Worm (Caenorhabditis elegans) whole organism, early embryonic: ENCODE measurements around the gene Y49G5A.1.

Experiments used
- B0310.2 ChIP-seq: sonication (generic microtip); optimal IDR thresholded peaks from 2 replicates; lab custom pipeline; 2016; ENCODE audit warnings: mild to moderate bottlenecking, missing genetic modification characterization, missing compliant biosample characterization
- F13C5.2 ChIP-seq: sonication (generic microtip); optimal IDR thresholded peaks from 2 replicates; lab custom pipeline; 2017; ENCODE audit warnings: mild to moderate bottlenecking, missing genetic modification characterization, inconsistent platforms, missing compliant biosample characterization
- ama-1 ChIP-seq: fragments of 150-350 bp; optimal IDR thresholded peaks from 2 replicates; lab custom pipeline; 2014
- ceh-13 ChIP-seq: fragments of 200-800 bp; sonication (Bioruptor generic); optimal IDR thresholded peaks from 2 replicates; lab custom pipeline; 2018; ENCODE audit warnings: mild to moderate bottlenecking, missing genetic modification characterization, missing compliant biosample characterization
- ceh-36 ChIP-seq: sonication (generic microtip); optimal IDR thresholded peaks from 2 replicates; lab custom pipeline; 2016; ENCODE audit warnings: missing genetic modification characterization, inconsistent platforms, missing compliant biosample characterization
- flt-1 ChIP-seq: fragments of 200-800 bp; sonication (Bioruptor generic); IDR thresholded peaks from 2 replicates; pipeline ENCODE4 v1.3.6; 2022; ENCODE audit warnings: missing genetic modification characterization, missing compliant biosample characterization
- hmbx-1 ChIP-seq: sonication (generic microtip); optimal IDR thresholded peaks from 2 replicates; lab custom pipeline; 2016; ENCODE audit warnings: mild to moderate bottlenecking, missing genetic modification characterization, missing compliant biosample characterization
- hnd-1 ChIP-seq: sonication (generic microtip); optimal IDR thresholded peaks from 2 replicates; lab custom pipeline; 2016; ENCODE audit warnings: missing genetic modification characterization, missing compliant biosample characterization
- pes-1 ChIP-seq: fragments of 200-800 bp; sonication (Bioruptor generic); IDR thresholded peaks from 2 replicates; pipeline ENCODE4 v1.3.6; 2022; ENCODE audit warnings: missing genetic modification reagents, missing genetic modification characterization, missing compliant biosample characterization
- tbx-37 ChIP-seq: fragments of 200-800 bp; sonication (Bioruptor generic); conservative IDR thresholded peaks from 2 replicates; pipeline ENCODE4 v1.3.6; 2022; ENCODE audit warnings: missing genetic modification reagents, missing genetic modification characterization, missing compliant biosample characterization
- tra-4 ChIP-seq: sonication (generic microtip); optimal IDR thresholded peaks from 2 replicates; lab custom pipeline; 2017; ENCODE audit warnings: missing genetic modification characterization, missing compliant biosample characterization

DNA sequence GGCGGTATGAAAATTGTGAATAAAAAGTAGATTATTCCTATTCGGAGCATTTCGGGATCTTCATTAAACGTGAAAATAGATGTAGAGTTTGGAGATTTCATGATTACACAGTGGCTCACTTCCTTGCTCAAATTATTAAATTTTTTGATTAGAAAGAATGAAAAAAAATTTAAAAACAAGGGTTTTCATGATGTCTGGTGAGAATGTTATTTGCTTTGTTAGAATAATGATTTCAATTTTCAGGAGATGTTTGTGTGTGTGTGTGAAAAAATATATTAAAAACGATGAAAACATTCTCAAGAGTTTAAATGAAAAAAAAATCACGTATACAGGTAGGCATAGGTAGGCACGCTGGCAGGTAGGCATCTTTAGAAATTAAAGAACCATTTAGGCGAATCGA is 35.2 kb downstream of the Y49G5A.1 start, which contains the start of gene srt-68:
- TF ChIP-seq tbx-37 (GFP tag; lab: Robert Waterston, UW) (no peak), ama-1 (lab: Kevin White, UChicago) (no peak), hmbx-1 (tag; lab: Kevin White, UChicago) (no peak), flt-1 (no peak), pes-1 (no peak), ceh-36 (tag; lab: Kevin White, UChicago) (no peak), F13C5.2 (tag; lab: Kevin White, UChicago) (no peak), B0310.2 (no peak), hnd-1 (tag; lab: Kevin White, UChicago) (no peak), ceh-13 (GFP tag; lab: Kevin White, UChicago) (no peak), tra-4 (no peak)
